Fruit fly (Drosophila melanogaster) whole organism, wandering third instar larva: ENCODE measurements around the gene ATPsynGL.

ENCODE experiments used
- Abd-B ChIP-seq: fragments of >200 bp; optimal IDR thresholded peaks from 2 replicates; lab custom pipeline; 2017; ENCODE audit warnings: missing biosample characterization, missing genetic modification characterization
- CG32264 ChIP-seq: fragments of 200-800 bp; sonication (Bioruptor generic); optimal IDR thresholded peaks from 2 replicates; lab custom pipeline; 2016; ENCODE audit warnings: missing biosample characterization, missing genetic modification characterization
- CG9705 ChIP-seq: fragments of 200-800 bp; sonication (Bioruptor generic); optimal IDR thresholded peaks from 2 replicates; lab custom pipeline; 2018; ENCODE audit warnings: missing biosample characterization, mild to moderate bottlenecking, missing genetic modification characterization
- CrebA ChIP-seq: fragments of 200-800 bp; sonication (Bioruptor generic); optimal IDR thresholded peaks from 2 replicates; lab custom pipeline; 2016; ENCODE audit warnings: missing biosample characterization, mild to moderate bottlenecking, missing genetic modification characterization, borderline replicate concordance
- Dfd ChIP-seq: fragments of >200 bp; optimal IDR thresholded peaks from 2 replicates; lab custom pipeline; 2017; ENCODE audit warnings: missing biosample characterization, missing genetic modification characterization
- GATAd ChIP-seq: sonication (Bioruptor generic); optimal IDR thresholded peaks from 2 replicates; lab custom pipeline; 2016; ENCODE audit warnings: missing biosample characterization, missing genetic modification characterization
- HLH106 ChIP-seq: fragments of 200-800 bp; optimal IDR thresholded peaks from 3 replicates; lab custom pipeline; 2019; ENCODE audit warnings: missing biosample characterization, mild to moderate bottlenecking, missing genetic modification characterization, moderate library complexity
- Hnf4 ChIP-seq: fragments of 200-800 bp; sonication (Bioruptor generic); optimal IDR thresholded peaks from 2 replicates; lab custom pipeline; 2016; ENCODE audit warnings: missing biosample characterization, mild to moderate bottlenecking, missing genetic modification characterization
- Hr78 ChIP-seq: fragments of >200 bp; optimal IDR thresholded peaks from 2 replicates; lab custom pipeline; 2017; ENCODE audit warnings: missing biosample characterization, missing genetic modification characterization
- Hr83 ChIP-seq: fragments of 200-300 bp; sonication (Bioruptor generic); optimal IDR thresholded peaks from 2 replicates; lab custom pipeline; 2016; ENCODE audit warnings: missing biosample characterization, mild to moderate bottlenecking, missing genetic modification characterization, moderate library complexity; ENCODE audit not compliant: poor library complexity, severe bottlenecking
- Jra ChIP-seq: sonication (Bioruptor generic); optimal IDR thresholded peaks from 2 replicates; lab custom pipeline; 2016; ENCODE audit warnings: missing biosample characterization, missing genetic modification characterization
- Mio ChIP-seq: sonication (Bioruptor generic); optimal IDR thresholded peaks from 2 replicates; lab custom pipeline; 2016; ENCODE audit warnings: missing biosample characterization, missing genetic modification characterization
- Myc ChIP-seq: fragments of >200 bp; optimal IDR thresholded peaks from 2 replicates; lab custom pipeline; 2017
- N ChIP-seq: fragments of >200 bp; optimal IDR thresholded peaks from 2 replicates; lab custom pipeline; 2018; ENCODE audit warnings: missing biosample characterization, missing external identifiers, missing genetic modification characterization
- OdsH ChIP-seq: fragments of 200-800 bp; sonication (Bioruptor generic); optimal IDR thresholded peaks from 2 replicates; lab custom pipeline; 2016; ENCODE audit warnings: missing biosample characterization, mild to moderate bottlenecking, missing genetic modification characterization
- Rel ChIP-seq, 2 experiments: fragments of 200-800 bp; sonication (Bioruptor generic) in 1 of 2; optimal IDR thresholded peaks; 2 replicates in 1 of 2; 3 replicates in 1 of 2; lab custom pipeline; 2016 to 2019; ENCODE audit warnings: mild to moderate bottlenecking in 2 of 2, missing biosample characterization in 2 of 2, missing genetic modification characterization in 2 of 2, moderate library complexity in 1 of 2
- Sp1 ChIP-seq: fragments of 200-800 bp; sonication (Bioruptor generic); optimal IDR thresholded peaks from 3 replicates; lab custom pipeline; 2019; ENCODE audit warnings: missing biosample characterization, mild to moderate bottlenecking, missing genetic modification characterization, moderate library complexity
- Vsx2 ChIP-seq: fragments of 200-300, 225-300 bp; sonication (Bioruptor generic); optimal IDR thresholded peaks from 2 replicates; lab custom pipeline; 2018; ENCODE audit warnings: missing biosample characterization, missing genetic modification characterization; ENCODE audit not compliant: partially characterized antibody
- br ChIP-seq: fragments of 200-800 bp; sonication (Bioruptor generic); optimal IDR thresholded peaks from 2 replicates; lab custom pipeline; 2016; ENCODE audit warnings: missing biosample characterization, missing genetic modification characterization
- brk ChIP-seq: fragments of 200-800 bp; sonication (Bioruptor generic); optimal IDR thresholded peaks from 2 replicates; lab custom pipeline; 2016; ENCODE audit warnings: missing biosample characterization, mild to moderate bottlenecking, missing genetic modification characterization
- dl ChIP-seq, 2 experiments: fragments of 175-275, 200-275 bp in 1 of 2; fragments of 200-275 bp in 1 of 2; sonication (Bioruptor generic); optimal IDR thresholded peaks; lab custom pipeline; 2018; ENCODE audit warnings: mild to moderate bottlenecking in 2 of 2, missing biosample characterization in 2 of 2, missing genetic modification characterization in 2 of 2, moderate library complexity in 2 of 2; ENCODE audit not compliant: partially characterized antibody in 2 of 2, insufficient read depth in 1 of 2
- dmrt93B ChIP-seq: fragments of 200-800 bp; sonication (Bioruptor generic); optimal IDR thresholded peaks from 2 replicates; lab custom pipeline; 2018; ENCODE audit warnings: missing biosample characterization, mild to moderate bottlenecking, missing genetic modification characterization
- dsf ChIP-seq: sonication (Bioruptor generic); optimal IDR thresholded peaks from 2 replicates; lab custom pipeline; 2016; ENCODE audit warnings: missing biosample characterization, missing genetic modification characterization, borderline replicate concordance
- ey ChIP-seq: fragments of 200-800 bp; sonication (Bioruptor generic); optimal IDR thresholded peaks from 2 replicates; lab custom pipeline; 2016; ENCODE audit warnings: missing biosample characterization, missing genetic modification characterization
- foxo ChIP-seq, 2 experiments: fragments of 200-800 bp; sonication (Bioruptor generic); optimal IDR thresholded peaks; 2 replicates in 1 of 2; 3 replicates in 1 of 2; lab custom pipeline; 2016 to 2017; ENCODE audit warnings: missing biosample characterization in 2 of 2, missing genetic modification characterization in 2 of 2
- fru ChIP-seq: fragments of 200-800 bp; sonication (Bioruptor generic); optimal IDR thresholded peaks from 3 replicates; lab custom pipeline; 2016; ENCODE audit warnings: missing biosample characterization, mild to moderate bottlenecking, missing genetic modification characterization
- h ChIP-seq: fragments of 200-800 bp; sonication (Bioruptor generic); optimal IDR thresholded peaks from 3 replicates; lab custom pipeline; 2016; ENCODE audit warnings: missing biosample characterization, mild to moderate bottlenecking, missing genetic modification characterization
- jim ChIP-seq: fragments of 175-275, 200-325 bp; sonication (Bioruptor generic); optimal IDR thresholded peaks from 2 replicates; lab custom pipeline; 2016; ENCODE audit warnings: missing biosample characterization, mild to moderate bottlenecking, missing genetic modification characterization
- lola ChIP-seq: fragments of >200 bp; optimal IDR thresholded peaks from 2 replicates; lab custom pipeline; 2017; ENCODE audit warnings: missing biosample characterization, missing genetic modification characterization
- pan ChIP-seq: fragments of >200 bp; optimal IDR thresholded peaks from 2 replicates; lab custom pipeline; 2017
- psq ChIP-seq: fragments of 200-800 bp; sonication (Bioruptor generic); optimal IDR thresholded peaks from 3 replicates; lab custom pipeline; 2017; ENCODE audit warnings: missing biosample characterization, mild to moderate bottlenecking, missing genetic modification characterization, moderate library complexity
- rgr ChIP-seq: fragments of 200-800 bp; sonication (Bioruptor generic); optimal IDR thresholded peaks from 3 replicates; lab custom pipeline; 2016; ENCODE audit warnings: missing biosample characterization, mild to moderate bottlenecking, missing genetic modification characterization
- sage ChIP-seq: fragments of 200-800 bp; sonication (Bioruptor generic); optimal IDR thresholded peaks from 2 replicates; lab custom pipeline; 2016; ENCODE audit warnings: missing biosample characterization, mild to moderate bottlenecking, missing genetic modification characterization
- sv ChIP-seq: fragments of 200-800 bp; sonication (Bioruptor generic); optimal IDR thresholded peaks from 3 replicates; lab custom pipeline; 2016; ENCODE audit warnings: missing biosample characterization, missing genetic modification characterization
- tai ChIP-seq: sonication (Bioruptor generic); optimal IDR thresholded peaks from 2 replicates; lab custom pipeline; 2016; ENCODE audit warnings: missing biosample characterization, missing genetic modification characterization
- usp ChIP-seq: fragments of >200 bp; optimal IDR thresholded peaks from 2 replicates; lab custom pipeline; 2017; ENCODE audit warnings: missing biosample characterization, missing genetic modification characterization
- woc ChIP-seq: sonication (Bioruptor generic); optimal IDR thresholded peaks from 2 replicates; lab custom pipeline; 2016; ENCODE audit warnings: missing biosample characterization, mild to moderate bottlenecking, missing genetic modification characterization

ATPsynGL gene

DNA sequence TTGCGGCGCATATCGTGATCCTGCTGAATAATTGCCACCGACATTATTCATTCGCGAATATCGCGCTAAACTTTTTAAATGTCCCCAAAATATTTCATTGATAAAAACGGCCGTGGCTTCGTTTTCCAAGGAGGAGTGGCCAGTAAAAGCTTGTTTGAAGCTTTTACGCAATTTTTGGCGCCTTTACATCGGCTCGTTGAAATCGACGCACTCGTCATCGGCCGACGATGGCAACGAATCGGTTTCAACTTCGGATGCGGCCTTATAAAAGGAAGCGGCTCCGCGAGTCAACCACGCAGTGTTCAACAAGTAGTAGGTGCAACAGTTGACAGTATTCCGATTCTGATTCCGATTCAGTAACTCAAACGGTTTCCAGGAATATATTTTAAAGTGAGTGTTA, 20.3 kb downstream of the ATPsynGL start, which contains the start of gene CG7191:
Gene CG7191 (plus strand): TSS at position 301 of the 400 bp plus-strand sequence.
- TF ChIP-seq Mio (GFP tag; lab: Kevin White, UChicago) (no peak), pan (lab: Kevin White, UChicago) (no peak), h (no peak), CG32264 (no peak), Dfd (GFP tag; lab: Kevin White, UChicago) (no peak), woc (GFP tag; lab: Kevin White, UChicago) (no peak), Hr78 (GFP tag; lab: Kevin White, UChicago) (no peak), N (GFP tag; lab: Kevin White, UChicago) (no peak), HLH106 (tag; lab: Kevin White, UChicago) (no peak), Jra (GFP tag; lab: Kevin White, UChicago) (no peak), Hnf4 (no peak)

DNA sequence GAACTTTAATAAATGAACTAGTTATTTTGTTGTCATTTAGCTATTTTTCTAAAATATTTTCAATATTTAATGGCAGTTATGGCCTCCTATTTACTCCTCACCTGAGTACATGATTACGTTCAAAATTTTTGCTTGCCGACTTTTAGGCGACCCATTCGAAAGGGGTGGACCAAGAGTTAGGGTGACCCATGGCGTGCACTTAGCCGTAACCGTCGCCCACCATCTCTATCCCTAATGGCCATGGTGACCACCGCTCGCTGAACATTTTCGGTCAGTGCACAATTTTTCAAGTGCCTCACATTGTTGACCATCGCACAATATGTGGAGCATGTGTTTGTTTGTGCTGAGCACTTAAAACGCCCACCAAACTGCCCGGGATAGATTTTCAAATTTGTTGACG, 24.8 kb downstream of the ATPsynGL start:
- TF ChIP-seq OdsH = no peak
- no peak for TF ChIP-seq h
- TF ChIP-seq sv (GFP tag; lab: Kevin White, UChicago) = no peak
- TF ChIP-seq GATAd (GFP tag; lab: Kevin White, UChicago) = no peak
- TF ChIP-seq lola (GFP tag; lab: Kevin White, UChicago) = no peak
- no peak for TF ChIP-seq CrebA
- no peak for TF ChIP-seq HLH106 (tag; lab: Kevin White, UChicago)
- no peak for TF ChIP-seq ey (GFP tag; lab: Kevin White, UChicago)
- TF ChIP-seq Vsx2 = no peak
- no peak for TF ChIP-seq psq
- no peak for TF ChIP-seq Hr83 (GFP tag; lab: Kevin White, UChicago)
- no peak for TF ChIP-seq foxo (GFP tag; optimal IDR thresholded peaks at IDR 0.05; lab: Kevin White, UChicago)
- TF ChIP-seq fru = no peak
- TF ChIP-seq Myc = no peak
- TF ChIP-seq pan (lab: Kevin White, UChicago) = no peak
- TF ChIP-seq sage (GFP tag; lab: Kevin White, UChicago) = no peak
- no peak for TF ChIP-seq Hnf4
- no peak for TF ChIP-seq Jra (GFP tag; lab: Kevin White, UChicago)
- no peak for TF ChIP-seq dmrt93B (GFP tag; lab: Kevin White, UChicago)
- TF ChIP-seq brk (GFP tag; lab: Kevin White, UChicago) = no peak
- TF ChIP-seq, all 38 proteins: peak for 0

DNA sequence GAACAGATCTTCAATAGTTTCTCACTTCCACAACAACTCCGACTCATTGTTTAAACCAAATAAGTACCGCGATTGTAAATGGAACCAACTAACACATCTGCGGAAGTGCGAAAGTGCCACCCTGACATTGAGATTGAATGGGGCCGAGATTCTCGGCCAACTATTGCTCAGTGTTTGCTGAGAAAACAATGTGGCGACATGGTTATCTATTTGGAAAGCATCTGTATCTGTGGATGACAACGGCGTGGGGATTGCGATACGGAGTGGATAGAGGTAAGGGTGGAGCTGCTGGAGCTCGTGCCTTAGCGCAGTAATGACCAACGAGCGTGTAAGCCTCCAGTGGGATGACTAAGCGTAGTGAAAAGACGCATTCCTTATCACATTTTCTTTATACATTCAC, 28.2 kb downstream of the ATPsynGL start:
- TF ChIP-seq Rel (GFP tag; optimal IDR thresholded peaks at IDR 0.05; lab: Kevin White, UChicago) = no peak
- no peak for TF ChIP-seq Rel (tag; optimal IDR thresholded peaks at IDR 0.05; lab: Kevin White, UChicago)
- TF ChIP-seq OdsH = no peak
- TF ChIP-seq br = no peak
- TF ChIP-seq rgr (GFP tag; lab: Kevin White, UChicago) = no peak
- TF ChIP-seq woc (GFP tag; lab: Kevin White, UChicago) = no peak
- no peak for TF ChIP-seq Myc
- no peak for TF ChIP-seq pan (lab: Kevin White, UChicago)
- TF ChIP-seq Jra (GFP tag; lab: Kevin White, UChicago) = no peak
- TF ChIP-seq foxo (GFP tag; optimal IDR thresholded peaks at IDR 0.05; lab: Kevin White, UChicago) = no peak
- TF ChIP-seq sage (GFP tag; lab: Kevin White, UChicago) = no peak
- no peak for TF ChIP-seq dmrt93B (GFP tag; lab: Kevin White, UChicago)
- no peak for TF ChIP-seq Vsx2
- TF ChIP-seq Abd-B (GFP tag; lab: Kevin White, UChicago) = no peak
- TF ChIP-seq psq = no peak
- TF ChIP-seq dl (GFP tag; optimal IDR thresholded peaks at IDR 0.05; lab: Kevin White, UChicago; ENCODE audit: insufficient read depth in 1 of 2, partially characterized antibody in 2 of 2) = no peak
- no peak for TF ChIP-seq Mio (GFP tag; lab: Kevin White, UChicago)
- TF ChIP-seq Hnf4 = no peak
- TF ChIP-seq N (GFP tag; lab: Kevin White, UChicago) = no peak
- TF ChIP-seq h = no peak
- TF ChIP-seq brk (GFP tag; lab: Kevin White, UChicago) = no peak

DNA sequence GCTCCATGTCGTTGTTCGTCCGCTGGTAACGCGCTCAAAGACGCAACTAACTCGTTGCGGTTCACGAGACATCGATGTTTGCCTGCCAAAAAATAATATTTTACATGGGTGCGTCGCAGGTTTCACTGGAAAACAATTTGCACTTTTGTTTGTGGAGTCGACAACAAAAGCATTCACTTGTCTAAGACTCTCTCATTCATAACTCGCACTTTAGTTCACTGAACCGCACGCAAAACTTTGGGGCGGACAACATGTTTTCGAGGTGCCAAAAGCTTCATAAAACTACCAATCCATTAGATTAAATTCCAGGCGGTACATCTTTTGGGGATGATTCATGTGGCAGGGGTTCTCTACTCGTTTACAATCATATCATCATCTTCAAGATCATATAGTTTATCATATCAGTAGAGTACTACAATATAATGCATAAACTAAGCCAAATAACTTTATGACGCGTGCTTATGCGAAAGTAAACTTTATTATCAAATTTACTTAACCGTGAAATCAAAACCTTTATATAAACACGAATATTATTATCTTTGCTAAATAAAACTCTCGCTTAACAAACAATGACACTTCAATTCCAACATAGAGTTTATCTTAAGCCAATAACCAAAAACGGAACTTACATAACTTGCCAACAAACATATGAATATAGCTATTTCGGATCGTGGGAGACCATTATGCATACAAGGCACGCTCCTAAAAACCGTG, 31.1 kb downstream of the ATPsynGL start, which contains the start of gene CG7179:
Gene CG7179 (minus strand): TSS at position 51 of the 714 bp plus-strand sequence.
- no peak for TF ChIP-seq pan (lab: Kevin White, UChicago)
- TF ChIP-seq N (GFP tag; lab: Kevin White, UChicago) = no peak
- no peak for TF ChIP-seq Mio (GFP tag; lab: Kevin White, UChicago)
- TF ChIP-seq Jra (GFP tag; lab: Kevin White, UChicago) = no peak
- TF ChIP-seq usp (GFP tag; lab: Kevin White, UChicago) = no peak
- no peak for TF ChIP-seq Abd-B (GFP tag; lab: Kevin White, UChicago)
- no peak for TF ChIP-seq Rel (GFP tag; optimal IDR thresholded peaks at IDR 0.05; lab: Kevin White, UChicago)
- TF ChIP-seq Rel (tag; optimal IDR thresholded peaks at IDR 0.05; lab: Kevin White, UChicago) = no peak
- TF ChIP-seq dsf = no peak
- TF ChIP-seq Myc = no peak
- no peak for TF ChIP-seq lola (GFP tag; lab: Kevin White, UChicago)
- no peak for TF ChIP-seq CG9705
- TF ChIP-seq HLH106 (tag; lab: Kevin White, UChicago) = no peak
- TF ChIP-seq Sp1 = no peak
- TF ChIP-seq GATAd (GFP tag; lab: Kevin White, UChicago) = no peak
- no peak for TF ChIP-seq dmrt93B (GFP tag; lab: Kevin White, UChicago)
- TF ChIP-seq Vsx2 = no peak
- no peak for TF ChIP-seq tai (GFP tag; lab: Kevin White, UChicago)
- TF ChIP-seq h = no peak
- TF ChIP-seq jim = no peak
